Worm (Caenorhabditis elegans): Measurements from ENCODE around the gene C29F9.8.

ce11 chrIII:61045-61444 lies 35.9 kb downstream of the C29F9.8 start, which contains the start of gene btb-5:
- TF ChIP-seq nhr-28 (tag; optimal IDR thresholded peaks at IDR 0.05) (no peak), unc-130 (GFP tag; optimal IDR thresholded peaks at IDR 0.05) (no peak)
